Worm (Caenorhabditis elegans) whole organism, mixed stage, embryonic: ENCODE results near the gene Y39G8B.2.
"Not testable (repeated sequence)": the region's sequence is repeated elsewhere in the genome, so short reads cannot be mapped to it uniquely, and the experiment has no call there.

Experiments used
- M03D4.4 ChIP-seq: sonication (generic microtip); optimal IDR thresholded peaks from 2 replicates; lab custom pipeline; 2017; ENCODE audit warnings: mild to moderate bottlenecking, missing genetic modification characterization, missing compliant biosample characterization
- bed-3 ChIP-seq: fragments of 200-800 bp; sonication (Bioruptor generic); optimal IDR thresholded peaks from 3 replicates; lab custom pipeline; 2018; ENCODE audit warnings: mild to moderate bottlenecking, missing genetic modification characterization, moderate library complexity, missing compliant biosample characterization
- blmp-1 ChIP-seq: fragments of 150-350 bp; optimal IDR thresholded peaks from 2 replicates; lab custom pipeline; 2014; ENCODE audit warnings: missing biosample characterization, missing genetic modification characterization
- ceh-39 ChIP-seq: fragments of 150-350 bp; optimal IDR thresholded peaks from 2 replicates; lab custom pipeline; 2014; ENCODE audit warnings: missing biosample characterization, missing genetic modification characterization
- ceh-43 ChIP-seq: fragments of 200-800 bp; sonication (Bioruptor generic); optimal IDR thresholded peaks from 2 replicates; lab custom pipeline; 2018; ENCODE audit warnings: mild to moderate bottlenecking, missing genetic modification characterization, moderate library complexity, missing compliant biosample characterization
- ceh-83 ChIP-seq: fragments of 200-800 bp; sonication (Bioruptor generic); optimal IDR thresholded peaks from 2 replicates; lab custom pipeline; 2018; ENCODE audit warnings: mild to moderate bottlenecking, missing genetic modification characterization, missing compliant biosample characterization
- ces-1 ChIP-seq: fragments of 150-350 bp; optimal IDR thresholded peaks from 2 replicates; lab custom pipeline; 2014; ENCODE audit warnings: missing biosample characterization, missing genetic modification reagents, missing genetic modification characterization
- cnd-1 ChIP-seq: fragments of 200-800 bp; sonication (Bioruptor generic); optimal IDR thresholded peaks from 2 replicates; lab custom pipeline; 2018; ENCODE audit warnings: mild to moderate bottlenecking, missing genetic modification characterization, missing compliant biosample characterization
- drap-1 ChIP-seq: fragments of 200-800 bp; sonication (Bioruptor generic); optimal IDR thresholded peaks from 3 replicates; lab custom pipeline; 2018; ENCODE audit warnings: mild to moderate bottlenecking, missing genetic modification characterization, missing compliant biosample characterization
- elt-1 ChIP-seq: sonication (generic microtip); optimal IDR thresholded peaks from 2 replicates; lab custom pipeline; 2017; ENCODE audit warnings: missing genetic modification characterization, mild to moderate bottlenecking, missing compliant biosample characterization, antibody characterized with exemption, moderate library complexity, borderline replicate concordance; ENCODE audit not compliant: insufficient read depth
- elt-3 ChIP-seq: fragments of 150-350 bp; optimal IDR thresholded peaks from 2 replicates; lab custom pipeline; 2014; ENCODE audit warnings: missing biosample characterization, missing genetic modification characterization
- flh-1 ChIP-seq: fragments of 200-800 bp; sonication (Bioruptor generic); optimal IDR thresholded peaks from 2 replicates; lab custom pipeline; 2018; ENCODE audit warnings: mild to moderate bottlenecking, missing genetic modification characterization, moderate library complexity, missing compliant biosample characterization
- ham-2 ChIP-seq: fragments of 200-800 bp; sonication (Bioruptor generic); optimal IDR thresholded peaks from 2 replicates; lab custom pipeline; 2018; ENCODE audit warnings: mild to moderate bottlenecking, missing genetic modification characterization, missing compliant biosample characterization
- hlh-1 ChIP-seq: fragments of 150-350 bp; optimal IDR thresholded peaks from 2 replicates; lab custom pipeline; 2014; ENCODE audit warnings: missing biosample characterization, missing genetic modification reagents, missing genetic modification characterization
- lin-13 ChIP-seq: fragments of 150-350 bp; optimal IDR thresholded peaks from 2 replicates; lab custom pipeline; 2014; ENCODE audit warnings: missing biosample characterization, missing genetic modification characterization
- lin-32 ChIP-seq: fragments of 200-800 bp; sonication (Bioruptor generic); optimal IDR thresholded peaks from 2 replicates; lab custom pipeline; 2018; ENCODE audit warnings: mild to moderate bottlenecking, missing genetic modification characterization, missing compliant biosample characterization
- lsy-2 ChIP-seq: fragments of 150-350 bp; optimal IDR thresholded peaks from 2 replicates; lab custom pipeline; 2014; ENCODE audit warnings: missing biosample characterization, missing genetic modification characterization
- mab-5 ChIP-seq: fragments of 150-350 bp; optimal IDR thresholded peaks from 2 replicates; lab custom pipeline; 2014; ENCODE audit warnings: missing biosample characterization, missing genetic modification characterization
- mep-1 ChIP-seq: fragments of 150-350 bp; optimal IDR thresholded peaks from 2 replicates; lab custom pipeline; 2017; ENCODE audit warnings: missing biosample characterization, missing genetic modification reagents, missing genetic modification characterization, inconsistent platforms
- mls-2 ChIP-seq: sonication (generic microtip); optimal IDR thresholded peaks from 2 replicates; lab custom pipeline; 2016; ENCODE audit warnings: mild to moderate bottlenecking, missing genetic modification characterization, moderate library complexity, missing compliant biosample characterization
- nhr-12 ChIP-seq: fragments of 150-350 bp; optimal IDR thresholded peaks from 2 replicates; lab custom pipeline; 2014; ENCODE audit warnings: missing biosample characterization, missing genetic modification characterization
- nhr-2 ChIP-seq: fragments of 150-350 bp; optimal IDR thresholded peaks from 2 replicates; lab custom pipeline; 2014; ENCODE audit warnings: missing biosample characterization, missing genetic modification characterization
- nhr-237 ChIP-seq: fragments of 150-350 bp; optimal IDR thresholded peaks from 2 replicates; lab custom pipeline; 2014; ENCODE audit warnings: missing biosample characterization, missing genetic modification characterization
- nhr-28 ChIP-seq: fragments of 150-350 bp; optimal IDR thresholded peaks from 2 replicates; lab custom pipeline; 2014; ENCODE audit warnings: missing biosample characterization, missing genetic modification characterization
- nhr-76 ChIP-seq: sonication (generic microtip); optimal IDR thresholded peaks from 2 replicates; lab custom pipeline; 2017; ENCODE audit warnings: missing biosample characterization, missing genetic modification characterization
- pha-4 ChIP-seq: fragments of 150-350 bp; optimal IDR thresholded peaks from 2 replicates; lab custom pipeline; 2018; ENCODE audit warnings: missing biosample characterization, missing genetic modification reagents, missing genetic modification characterization
- sem-2 ChIP-seq: fragments of 200-800 bp; sonication (Bioruptor generic); optimal IDR thresholded peaks from 2 replicates; lab custom pipeline; 2018; ENCODE audit warnings: mild to moderate bottlenecking, missing genetic modification characterization, missing compliant biosample characterization
- snpc-4 ChIP-seq: fragments of 150-350 bp; optimal IDR thresholded peaks from 2 replicates; lab custom pipeline; 2014; ENCODE audit warnings: missing biosample characterization, missing genetic modification characterization
- sptf-1 ChIP-seq: sonication (generic microtip); optimal IDR thresholded peaks from 2 replicates; lab custom pipeline; 2017; ENCODE audit warnings: mild to moderate bottlenecking, missing genetic modification characterization, moderate library complexity, missing compliant biosample characterization
- tbx-8 ChIP-seq: fragments of 200-800 bp; sonication (Bioruptor generic); optimal IDR thresholded peaks from 2 replicates; lab custom pipeline; 2018; ENCODE audit warnings: mild to moderate bottlenecking, missing genetic modification characterization, moderate library complexity, missing compliant biosample characterization
- unc-120 ChIP-seq: sonication (generic microtip); optimal IDR thresholded peaks from 2 replicates; lab custom pipeline; 2017; ENCODE audit warnings: missing genetic modification characterization, missing compliant biosample characterization; ENCODE audit not compliant: poor library complexity, severe bottlenecking
- unc-39 ChIP-seq: fragments of 150-350 bp; optimal IDR thresholded peaks from 2 replicates; lab custom pipeline; 2014; ENCODE audit warnings: missing biosample characterization, missing genetic modification characterization
- unc-62 ChIP-seq: fragments of 150-350 bp; optimal IDR thresholded peaks from 2 replicates; lab custom pipeline; 2014; ENCODE audit warnings: missing biosample characterization, missing genetic modification reagents, missing genetic modification characterization
- zip-8 ChIP-seq: fragments of 150-350 bp; optimal IDR thresholded peaks from 2 replicates; lab custom pipeline; 2014; ENCODE audit warnings: missing biosample characterization, missing genetic modification characterization
- ztf-11 ChIP-seq: fragments of 150-350 bp; optimal IDR thresholded peaks from 2 replicates; lab custom pipeline; 2014; ENCODE audit warnings: missing biosample characterization, missing genetic modification characterization

Gene Y39G8B.2

ce11 chrII:13976161-13976560 lies at the start of gene Y39G8B.2:
Gene Y39G8B.2 (minus strand): TSS chrII:13976221.
- no peak for TF ChIP-seq zip-8 (tag; lab: Kevin White, UChicago)
- TF ChIP-seq nhr-12, result no peak
- no peak for TF ChIP-seq elt-1
- TF ChIP-seq unc-39 (tag; lab: Kevin White, UChicago), result no peak
- peak; percentile 91 for TF ChIP-seq lin-13 (tag; lab: Kevin White, UChicago)
- no peak for TF ChIP-seq lin-32 (GFP tag; lab: Kevin White, UChicago)
- no peak for TF ChIP-seq nhr-76 (tag; lab: Kevin White, UChicago)
- TF ChIP-seq unc-62 (GFP tag; lab: Kevin White, UChicago), result peak; percentile 13
- TF ChIP-seq bed-3 (GFP tag; lab: Kevin White, UChicago), result no peak
- no peak for TF ChIP-seq sem-2 (GFP tag; lab: Kevin White, UChicago)
- peak; percentile 86 for TF ChIP-seq lsy-2
- TF ChIP-seq nhr-2 (tag; lab: Kevin White, UChicago), result no peak
- TF ChIP-seq ceh-43 (GFP tag; lab: Kevin White, UChicago), result peak; percentile 38
- no peak for TF ChIP-seq blmp-1 (tag; lab: Kevin White, UChicago)
- peak; percentile 47 for TF ChIP-seq hlh-1 (tag; lab: Kevin White, UChicago)
- peak; percentile 34 for TF ChIP-seq M03D4.4 (tag; lab: Kevin White, UChicago)
- peak; percentile 90 for TF ChIP-seq pha-4 (tag; lab: Kevin White, UChicago)
- peak; percentile 96 for TF ChIP-seq unc-120 (tag; lab: Kevin White, UChicago)
- TF ChIP-seq tbx-8 (GFP tag; lab: Kevin White, UChicago), result peak; percentile 30
- peak; percentile 79 for TF ChIP-seq nhr-237
- TF ChIP-seq ceh-83 (GFP tag; lab: Kevin White, UChicago), result peak; percentile 52
- no peak for TF ChIP-seq snpc-4 (tag; lab: Kevin White, UChicago)
- TF ChIP-seq nhr-28, result no peak
- TF ChIP-seq ces-1, result peak; percentile 55
- TF ChIP-seq ham-2 (GFP tag; lab: Kevin White, UChicago), result peak; percentile 67
- no peak for TF ChIP-seq elt-3
- TF ChIP-seq ztf-11 (tag; lab: Kevin White, UChicago), result peak; percentile 41
- peak; percentile 78 for TF ChIP-seq cnd-1 (tag; lab: Kevin White, UChicago)
- peak; percentile 66 for TF ChIP-seq ceh-39
- peak; percentile 82 for TF ChIP-seq mep-1 (tag; lab: Kevin White, UChicago)
- TF ChIP-seq mls-2 (tag; lab: Kevin White, UChicago), result peak; percentile 70
- TF ChIP-seq mab-5 (tag; lab: Kevin White, UChicago), result no peak
- peak; percentile 66 for TF ChIP-seq drap-1 (GFP tag; lab: Kevin White, UChicago)
- peak; percentile 82 for TF ChIP-seq sptf-1 (tag; lab: Kevin White, UChicago)
- TF ChIP-seq flh-1 (GFP tag; lab: Kevin White, UChicago), result no peak

- not testable (repeated sequence) for TF ChIP-seq sptf-1 (tag; lab: Kevin White, UChicago); unc-62 (GFP tag; lab: Kevin White, UChicago); flh-1 (GFP tag; lab: Kevin White, UChicago)
Observed at ce11 chrII:14021230-14021629, 45.2 kb upstream of the Y39G8B.2 start, which contains the start of gene F01D5.10. Gene F01D5.10 (minus strand): TSS chrII:14021330.

ce11 chrII:14019625-14020024 lies 43.6 kb upstream of the Y39G8B.2 start:
- TF ChIP-seq mls-2 (tag; lab: Kevin White, UChicago) (peak; percentile 42), M03D4.4 (tag; lab: Kevin White, UChicago) (peak; percentile 16), drap-1 (GFP tag; lab: Kevin White, UChicago) (peak; percentile 10), sptf-1 (tag; lab: Kevin White, UChicago) (peak; percentile 60)

ce11 chrII:14018887-14019286 lies 42.9 kb upstream of the Y39G8B.2 start:
- TF ChIP-seq ceh-43 (GFP tag; lab: Kevin White, UChicago) (no peak), snpc-4 (tag; lab: Kevin White, UChicago) (no peak), nhr-2 (tag; lab: Kevin White, UChicago) (no peak)
